Worm (Caenorhabditis elegans) whole organism, L4 larva: ENCODE measurements around the gene F54F2.6.

ENCODE experiments used
- R02D3.7 ChIP-seq: fragments of 150-350 bp; sonication (generic microtip); optimal IDR thresholded peaks from 3 replicates; lab custom pipeline; 2014; ENCODE audit warnings: missing biosample characterization, missing genetic modification characterization
- dve-1 ChIP-seq: sonication (generic microtip); optimal IDR thresholded peaks from 2 replicates; lab custom pipeline; 2017; ENCODE audit warnings: antibody characterized with exemption, mild to moderate bottlenecking, missing genetic modification characterization, missing compliant biosample characterization; ENCODE audit not compliant: insufficient read depth
- hlh-11 ChIP-seq: fragments of 200-800 bp; sonication (Bioruptor generic); optimal IDR thresholded peaks from 2 replicates; lab custom pipeline; 2018; ENCODE audit warnings: mild to moderate bottlenecking, missing genetic modification characterization, missing compliant biosample characterization
- lin-13 ChIP-seq: fragments of 150-350 bp; optimal IDR thresholded peaks from 2 replicates; lab custom pipeline; 2014; ENCODE audit warnings: missing biosample characterization, missing genetic modification reagents, missing genetic modification characterization
- lin-38 ChIP-seq: fragments of 200-800 bp; sonication (Bioruptor generic); IDR thresholded peaks from 2 replicates; pipeline ENCODE4 v1.3.6; 2022; ENCODE audit warnings: missing genetic modification reagents, missing genetic modification characterization, missing compliant biosample characterization
- mdl-1 ChIP-seq, 2 experiments: fragments of 150-350 bp in 1 of 2; sonication (generic microtip) in 1 of 2; optimal IDR thresholded peaks; 2 replicates each; lab custom pipeline; 2014 to 2017; ENCODE audit warnings: missing biosample characterization in 2 of 2, missing genetic modification characterization in 2 of 2
- pha-4 ChIP-seq, 2 experiments: fragments of 150-350 bp in 1 of 2; fragments of 200-800 bp in 1 of 2; sonication (Bioruptor generic) in 1 of 2; IDR thresholded peaks in 1 of 2; optimal IDR thresholded peaks in 1 of 2; 2 replicates each; pipeline versions ENCODE4 v1.3.6 to Lab custom; 2014 to 2022; ENCODE audit warnings: missing genetic modification characterization in 2 of 2, missing genetic modification reagents in 2 of 2, missing biosample characterization in 1 of 2, missing compliant biosample characterization in 1 of 2
- snpc-4 ChIP-seq: fragments of 150-350 bp; optimal IDR thresholded peaks from 2 replicates; lab custom pipeline; 2014; ENCODE audit warnings: missing biosample characterization, missing genetic modification characterization
- spr-3 ChIP-seq: fragments of 200-800 bp; sonication (Bioruptor generic); optimal IDR thresholded peaks from 2 replicates; lab custom pipeline; 2018; ENCODE audit warnings: mild to moderate bottlenecking, missing genetic modification characterization, missing compliant biosample characterization
- unc-62 ChIP-seq, 3 experiments: fragments of 150-350 bp in 1 of 3; sonication (generic microtip); optimal IDR thresholded peaks in 2 of 3; peaks in 1 of 3; 1 replicate in 1 of 3; 2 replicates in 2 of 3; lab custom pipeline; 2014 to 2017; ENCODE audit warnings: missing biosample characterization in 3 of 3, missing genetic modification characterization in 3 of 3, missing genetic modification reagents in 3 of 3, missing genotype in 1 of 3

ce11 chrIII:8754682-8755081 is 45.8 kb downstream of the F54F2.6 start, which contains the start of gene tomm-70:
- peak; percentile 62 for TF ChIP-seq R02D3.7 (tag; lab: Kevin White, UChicago)
- TF ChIP-seq lin-13 (GFP tag; lab: Kevin White, UChicago), result no peak
- no peak for TF ChIP-seq unc-62 (GFP tag; optimal IDR thresholded peaks at IDR 0.05 in 1 of 2; lab: Kevin White, UChicago)
- no peak for TF ChIP-seq unc-62 (tag; optimal IDR thresholded peaks at IDR 0.05; lab: Kevin White, UChicago)
- no peak for TF ChIP-seq pha-4 (GFP tag; IDR thresholded peaks at IDR 0.05; lab: Robert Waterston, UW)
- TF ChIP-seq pha-4 (tag; optimal IDR thresholded peaks at IDR 0.05; lab: Kevin White, UChicago), result no peak
- TF ChIP-seq mdl-1 (tag; optimal IDR thresholded peaks at IDR 0.05; lab: Kevin White, UChicago), result no peak
- peak; percentile 4 for TF ChIP-seq dve-1 (tag; lab: Kevin White, UChicago)
- no peak for TF ChIP-seq hlh-11 (tag; lab: Kevin White, UChicago)
- no peak for TF ChIP-seq snpc-4 (tag; lab: Kevin White, UChicago)
- no peak for TF ChIP-seq lin-38 (GFP tag; lab: Robert Waterston, UW)
- TF ChIP-seq spr-3 (GFP tag; lab: Kevin White, UChicago), result no peak
